Fruit fly (Drosophila melanogaster) whole organism, embryonic: ENCODE results near the gene Srg3.
A peak's percentile ranks its signal among the peaks of the same experiment; 100 is the strongest.

Experiments
- Atf3 ChIP-seq: fragments of 200-800 bp; sonication (Bioruptor generic); optimal IDR thresholded peaks from 3 replicates; lab custom pipeline; 2016; ENCODE audit warnings: missing biosample characterization, missing genetic modification characterization
- Bdp1 ChIP-seq: fragments of 200-800 bp; sonication (Bioruptor generic); optimal IDR thresholded peaks from 3 replicates; lab custom pipeline; 2016; ENCODE audit warnings: missing biosample characterization, missing genetic modification characterization
- CG12071 ChIP-seq: fragments of 200-800 bp; sonication (Bioruptor generic); optimal IDR thresholded peaks from 3 replicates; lab custom pipeline; 2018; ENCODE audit warnings: missing biosample characterization, mild to moderate bottlenecking, missing genetic modification characterization
- CG12942 ChIP-seq: fragments of 200-800 bp; sonication (Bioruptor generic); optimal IDR thresholded peaks from 3 replicates; lab custom pipeline; 2016; ENCODE audit warnings: missing biosample characterization, missing genetic modification characterization
- CG13424 ChIP-seq: fragments of 200-800 bp; sonication (Bioruptor generic); optimal IDR thresholded peaks from 2 replicates; lab custom pipeline; 2019; ENCODE audit warnings: missing biosample characterization, mild to moderate bottlenecking, missing genetic modification characterization, moderate library complexity
- CG14441 ChIP-seq: fragments of 200-800 bp; sonication (Bioruptor generic); IDR thresholded peaks from 2 replicates; pipeline ENCODE4 v1.3.6; 2022; ENCODE audit warnings: missing biosample characterization, missing genetic modification characterization
- CG14667 ChIP-seq: fragments of 200-800 bp; sonication (Bioruptor generic); IDR thresholded peaks from 2 replicates; pipeline ENCODE4 v1.3.6; 2022; ENCODE audit warnings: missing biosample characterization, missing genetic modification characterization
- CG1602 ChIP-seq: fragments of 200-800 bp; sonication (Bioruptor generic); optimal IDR thresholded peaks from 3 replicates; lab custom pipeline; 2016; ENCODE audit warnings: missing biosample characterization, missing genetic modification characterization
- CG17802 ChIP-seq: fragments of 200-800 bp; sonication (Bioruptor generic); optimal IDR thresholded peaks from 2 replicates; lab custom pipeline; 2018; ENCODE audit warnings: missing biosample characterization, mild to moderate bottlenecking, missing genetic modification characterization, moderate library complexity
- CG17829 ChIP-seq: fragments of 200-800 bp; optimal IDR thresholded peaks from 2 replicates; lab custom pipeline; 2019; ENCODE audit warnings: missing biosample characterization, mild to moderate bottlenecking, missing genetic modification characterization, moderate library complexity
- CG2875 ChIP-seq: fragments of 200-800 bp; sonication (Bioruptor generic); optimal IDR thresholded peaks from 2 replicates; lab custom pipeline; 2017; ENCODE audit warnings: missing biosample characterization, mild to moderate bottlenecking, missing genetic modification characterization, missing genetic modification reagents
- CG3065 ChIP-seq: fragments of 200-800 bp; sonication (Bioruptor generic); optimal IDR thresholded peaks from 2 replicates; lab custom pipeline; 2016; ENCODE audit warnings: missing biosample characterization, missing genetic modification characterization
- CG31388 ChIP-seq: fragments of 200-800 bp; sonication (Bioruptor generic); optimal IDR thresholded peaks from 2 replicates; lab custom pipeline; 2016; ENCODE audit warnings: missing biosample characterization, missing genetic modification characterization
- CG3838 ChIP-seq: fragments of 200-800 bp; sonication (Bioruptor generic); optimal IDR thresholded peaks from 3 replicates; lab custom pipeline; 2016; ENCODE audit warnings: missing biosample characterization, missing genetic modification characterization
- CG4360 ChIP-seq: fragments of 200-800 bp; sonication (Bioruptor generic); IDR thresholded peaks from 2 replicates; pipeline ENCODE4 v1.3.6; 2022; ENCODE audit warnings: missing biosample characterization, missing genetic modification characterization
- CG6272 ChIP-seq: fragments of 200-800 bp; sonication (Bioruptor generic); IDR thresholded peaks from 2 replicates; pipeline ENCODE4 v1.3.6; 2022; ENCODE audit warnings: missing biosample characterization, missing genetic modification characterization
- CG6683 ChIP-seq: fragments of 200-800 bp; sonication (Bioruptor generic); optimal IDR thresholded peaks from 2 replicates; lab custom pipeline; 2017; ENCODE audit warnings: missing biosample characterization, mild to moderate bottlenecking, missing genetic modification characterization, missing genetic modification reagents
- CG7357 ChIP-seq: fragments of 200-800 bp; sonication (Bioruptor generic); IDR thresholded peaks from 3 replicates; pipeline ENCODE4 v1.3.6; 2022; ENCODE audit warnings: missing biosample characterization, missing genetic modification characterization
- CG7786 ChIP-seq: fragments of 200-800 bp; sonication (Bioruptor generic); optimal IDR thresholded peaks from 2 replicates; lab custom pipeline; 2016; ENCODE audit warnings: missing biosample characterization, missing genetic modification characterization
- CG7928 ChIP-seq: fragments of 200-800 bp; sonication (Bioruptor generic); optimal IDR thresholded peaks from 2 replicates; lab custom pipeline; 2017; ENCODE audit warnings: missing biosample characterization, mild to moderate bottlenecking, missing genetic modification characterization
- CG8924 ChIP-seq: fragments of 200-800 bp; optimal IDR thresholded peaks from 3 replicates; lab custom pipeline; 2019; ENCODE audit warnings: missing biosample characterization, mild to moderate bottlenecking, missing genetic modification characterization, moderate library complexity
- CG9876 ChIP-seq: fragments of 200-800 bp; sonication (Bioruptor generic); optimal IDR thresholded peaks from 2 replicates; lab custom pipeline; 2016; ENCODE audit warnings: missing biosample characterization, missing genetic modification characterization
- CTCF ChIP-seq: fragments of 200-800 bp; sonication (Bioruptor generic); optimal IDR thresholded peaks from 2 replicates; lab custom pipeline; 2017; ENCODE audit warnings: missing biosample characterization, mild to moderate bottlenecking, missing genetic modification characterization, moderate library complexity
- D19A ChIP-seq: fragments of 200-800 bp; optimal IDR thresholded peaks from 3 replicates; lab custom pipeline; 2019; ENCODE audit warnings: missing biosample characterization, mild to moderate bottlenecking, missing genetic modification characterization, moderate library complexity
- Dbx ChIP-seq: fragments of 200-800 bp; sonication (Bioruptor generic); IDR thresholded peaks from 3 replicates; pipeline ENCODE4 v1.3.6; 2022; ENCODE audit warnings: missing biosample characterization, missing genetic modification characterization
- Dref ChIP-seq: fragments of 200-800 bp; sonication (Bioruptor generic); IDR thresholded peaks from 2 replicates; pipeline ENCODE4 v1.3.6; 2022; ENCODE audit warnings: missing biosample characterization, missing genetic modification characterization
- Ets65A ChIP-seq: fragments of 200-800 bp; sonication (Bioruptor generic); peaks from one replicate; lab custom pipeline; 2016; ENCODE audit warnings: missing biosample characterization, missing genetic modification characterization
- Fer2 ChIP-seq: fragments of 200-800 bp; sonication (Bioruptor generic); optimal IDR thresholded peaks from 2 replicates; lab custom pipeline; 2018; ENCODE audit warnings: missing biosample characterization, mild to moderate bottlenecking, missing genetic modification characterization, moderate library complexity
- Gsc ChIP-seq: fragments of 200-800 bp; sonication (Bioruptor generic); IDR thresholded peaks from 2 replicates; pipeline ENCODE4 v1.3.6; 2022; ENCODE audit warnings: missing biosample characterization, missing genetic modification characterization
- HHEX ChIP-seq: fragments of 200-800 bp; sonication (Bioruptor generic); optimal IDR thresholded peaks from 3 replicates; lab custom pipeline; 2017; ENCODE audit warnings: missing biosample characterization, mild to moderate bottlenecking, missing genetic modification characterization, missing genetic modification reagents
- Hr78 ChIP-seq, 2 experiments: fragments of 200-800 bp in 1 of 2; fragments of >200 bp in 1 of 2; sonication (Bioruptor generic) in 1 of 2; optimal IDR thresholded peaks; 2 replicates each; lab custom pipeline; 2017 to 2019; ENCODE audit warnings: missing biosample characterization in 2 of 2, missing genetic modification characterization in 2 of 2, mild to moderate bottlenecking in 1 of 2, moderate library complexity in 1 of 2
- Med ChIP-seq: fragments of 200-800 bp; sonication (Bioruptor generic); peaks from one replicate; lab custom pipeline; 2016; ENCODE audit warnings: missing biosample characterization, missing genetic modification characterization, mild to moderate bottlenecking, inconsistent platforms, moderate library complexity
- Rx ChIP-seq: fragments of 200-800 bp; sonication (Bioruptor generic); IDR thresholded peaks from 2 replicates; pipeline ENCODE4 v1.3.6; 2022; ENCODE audit warnings: missing biosample characterization, missing genetic modification characterization
- Scr ChIP-seq: fragments of 200-800 bp; sonication (Bioruptor generic); IDR thresholded peaks from 2 replicates; pipeline ENCODE4 v1.3.6; 2022; ENCODE audit warnings: missing biosample characterization, missing genetic modification characterization; ENCODE audit not compliant: partially characterized antibody
- Sox102F ChIP-seq: fragments of 200-800 bp; sonication (Bioruptor generic); optimal IDR thresholded peaks from 2 replicates; lab custom pipeline; 2018; ENCODE audit warnings: missing biosample characterization, mild to moderate bottlenecking, missing genetic modification characterization, moderate library complexity
- Sry-β ChIP-seq: fragments of 200-800 bp; sonication (Bioruptor generic); optimal IDR thresholded peaks from 2 replicates; lab custom pipeline; 2018; ENCODE audit warnings: missing biosample characterization, mild to moderate bottlenecking, missing genetic modification characterization, moderate library complexity
- ara ChIP-seq: fragments of 200-800 bp; sonication (Bioruptor generic); IDR thresholded peaks from 2 replicates; pipeline ENCODE4 v1.3.6; 2022; ENCODE audit warnings: missing biosample characterization, missing genetic modification characterization
- bab2 ChIP-seq: fragments of 200-800 bp; sonication (Bioruptor generic); optimal IDR thresholded peaks from 2 replicates; lab custom pipeline; 2016; ENCODE audit warnings: missing biosample characterization, missing genetic modification characterization
- disco-r ChIP-seq: fragments of 200-800 bp; sonication (Bioruptor generic); optimal IDR thresholded peaks from 2 replicates; lab custom pipeline; 2016; ENCODE audit warnings: missing biosample characterization, missing genetic modification characterization
- en ChIP-seq: fragments of 200-800 bp; sonication (Bioruptor generic); optimal IDR thresholded peaks from 2 replicates; lab custom pipeline; 2016; ENCODE audit warnings: missing biosample characterization, missing genetic modification characterization
- fd64A ChIP-seq: fragments of 200-800 bp; sonication (Bioruptor generic); optimal IDR thresholded peaks from 3 replicates; lab custom pipeline; 2018; ENCODE audit warnings: missing biosample characterization, mild to moderate bottlenecking, missing genetic modification characterization
- gsb ChIP-seq: fragments of 200-800 bp; sonication (Bioruptor generic); IDR thresholded peaks from 2 replicates; pipeline ENCODE4 v1.3.6; 2022; ENCODE audit warnings: missing biosample characterization, missing genetic modification characterization
- kni ChIP-seq: fragments of 200-800 bp; sonication (Bioruptor generic); optimal IDR thresholded peaks from 3 replicates; lab custom pipeline; 2017; ENCODE audit warnings: mild to moderate bottlenecking, missing biosample characterization, missing genetic modification reagents, missing genetic modification characterization
- maf-S ChIP-seq: fragments of 200-800 bp; sonication (Bioruptor generic); optimal IDR thresholded peaks from 2 replicates; lab custom pipeline; 2016; ENCODE audit warnings: missing biosample characterization, missing genetic modification characterization
- nmo ChIP-seq: fragments of 200-800 bp; sonication (Bioruptor generic); optimal IDR thresholded peaks from 2 replicates; lab custom pipeline; 2018; ENCODE audit warnings: missing biosample characterization, mild to moderate bottlenecking, missing genetic modification characterization, moderate library complexity
- oc ChIP-seq: fragments of 200-800 bp; sonication (Bioruptor generic); optimal IDR thresholded peaks from 2 replicates; lab custom pipeline; 2018; ENCODE audit warnings: missing biosample characterization, mild to moderate bottlenecking, missing genetic modification characterization, moderate library complexity
- pros ChIP-seq: fragments of 200-800 bp; sonication (Bioruptor generic); optimal IDR thresholded peaks from 3 replicates; lab custom pipeline; 2019; ENCODE audit warnings: missing biosample characterization, mild to moderate bottlenecking, missing genetic modification characterization, moderate library complexity
- rib ChIP-seq: fragments of 200-800 bp; sonication (Bioruptor generic); IDR thresholded peaks from 2 replicates; pipeline ENCODE4 v1.3.6; 2022; ENCODE audit warnings: missing biosample characterization, missing genetic modification characterization
- so ChIP-seq: fragments of 200-800 bp; sonication (Bioruptor generic); IDR thresholded peaks from 3 replicates; pipeline ENCODE4 v1.3.6; 2022; ENCODE audit warnings: missing biosample characterization, missing genetic modification characterization
- stc ChIP-seq: fragments of 200-800 bp; sonication (Bioruptor generic); IDR thresholded peaks from 2 replicates; pipeline ENCODE4 v1.3.6; 2022; ENCODE audit warnings: missing biosample characterization, missing genetic modification characterization
- tna ChIP-seq: fragments of 200-800 bp; sonication (Bioruptor generic); IDR thresholded peaks from 2 replicates; pipeline ENCODE4 v1.3.6; 2022; ENCODE audit warnings: missing biosample characterization, missing genetic modification characterization; ENCODE audit not compliant: partially characterized antibody
- wek ChIP-seq: fragments of 200-800 bp; sonication (Bioruptor generic); optimal IDR thresholded peaks from 3 replicates; lab custom pipeline; 2018; ENCODE audit warnings: missing biosample characterization, mild to moderate bottlenecking, missing genetic modification characterization, moderate library complexity
- wor ChIP-seq: fragments of 200-800 bp; sonication (Bioruptor generic); IDR thresholded peaks from 2 replicates; pipeline ENCODE4 v1.3.6; 2022; ENCODE audit warnings: missing biosample characterization, missing genetic modification characterization

Gene Srg3

dm6 chr3L:9424528-9424911, 18.5 kb upstream of the Srg3 start (continued):
- no peak for TF ChIP-seq so (GFP tag; lab: Robert Waterston, UW)
- no peak for TF ChIP-seq wor
- TF ChIP-seq Fer2 = no peak
- no peak for TF ChIP-seq kni
- TF ChIP-seq CG31388 (GFP tag; lab: Kevin White, UChicago) = no peak
- TF ChIP-seq Sry-β = no peak
- no peak for TF ChIP-seq Ets65A (GFP tag; lab: Kevin White, UChicago)
- TF ChIP-seq CTCF (GFP tag; lab: Kevin White, UChicago) = no peak
- peak; percentile 62 for TF ChIP-seq Med (GFP tag; lab: Kevin White, UChicago)
- peak; percentile 50 for TF ChIP-seq CG17829
- no peak for TF ChIP-seq gsb (GFP tag; lab: Robert Waterston, UW)
- peak; percentile 1 for TF ChIP-seq nmo (GFP tag; lab: Kevin White, UChicago)
- TF ChIP-seq pros (GFP tag; lab: Kevin White, UChicago) = no peak
- TF ChIP-seq wek (GFP tag; lab: Kevin White, UChicago) = no peak
- TF ChIP-seq CG8924 = peak; percentile 64
- TF ChIP-seq disco-r (GFP tag; lab: Kevin White, UChicago) = no peak
- TF ChIP-seq D19A (tag; lab: Kevin White, UChicago) = peak; percentile 51
- no peak for TF ChIP-seq CG6272
- TF ChIP-seq bab2 = no peak
- no peak for TF ChIP-seq Hr78 (GFP tag; optimal IDR thresholded peaks at IDR 0.05; lab: Kevin White, UChicago)
- peak; percentile 24; the same call in 1 of the 3 replicates for TF ChIP-seq Dbx
- TF ChIP-seq Dref (GFP tag; lab: Robert Waterston, UW) = no peak
- TF ChIP-seq CG14667 (GFP tag; lab: Robert Waterston, UW) = no peak
- no peak for TF ChIP-seq fd64A (GFP tag; lab: Kevin White, UChicago)
- TF ChIP-seq CG17802 (tag; lab: Kevin White, UChicago) = no peak
- no peak for TF ChIP-seq CG4360
- TF ChIP-seq Sox102F (GFP tag; lab: Kevin White, UChicago) = peak; percentile 26
- no peak for TF ChIP-seq Atf3 (GFP tag; lab: Kevin White, UChicago)
- no peak for TF ChIP-seq oc (tag; lab: Kevin White, UChicago)
- no peak for TF ChIP-seq CG2875 (GFP tag; lab: Kevin White, UChicago)
- peak; percentile 5 for TF ChIP-seq CG12071 (GFP tag; lab: Kevin White, UChicago)
- TF ChIP-seq CG7786 (GFP tag; lab: Kevin White, UChicago) = no peak
- 0 out of 2 replicates have a peak, but pooled peaks have one; percentile 11 for TF ChIP-seq stc (GFP tag; lab: Robert Waterston, UW)
- TF ChIP-seq CG14441 (GFP tag; lab: Robert Waterston, UW) = no peak
- TF ChIP-seq CG6683 (GFP tag; lab: Kevin White, UChicago) = peak; percentile 33
- no peak for TF ChIP-seq tna (GFP tag; lab: Robert Waterston, UW)
- TF ChIP-seq CG13424 = peak; percentile 65
- no peak for TF ChIP-seq en (GFP tag; lab: Kevin White, UChicago)
- TF ChIP-seq CG3838 (GFP tag; lab: Kevin White, UChicago) = no peak
- no peak for TF ChIP-seq CG7357 (GFP tag; lab: Robert Waterston, UW)
- TF ChIP-seq maf-S (GFP tag; lab: Kevin White, UChicago) = no peak
- no peak for TF ChIP-seq rib (GFP tag; lab: Robert Waterston, UW)
- no peak for TF ChIP-seq ara (GFP tag; lab: Robert Waterston, UW)
- no peak for TF ChIP-seq CG1602 (GFP tag; lab: Kevin White, UChicago)
- peak; percentile 5 for TF ChIP-seq CG12942
- TF ChIP-seq CG9876 = no peak
- TF ChIP-seq Bdp1 (GFP tag; lab: Kevin White, UChicago) = no peak
- TF ChIP-seq Gsc (GFP tag; lab: Robert Waterston, UW) = no peak
- no peak for TF ChIP-seq CG7928 (GFP tag; lab: Kevin White, UChicago)
- no peak for TF ChIP-seq CG3065 (GFP tag; lab: Kevin White, UChicago)
- no peak for TF ChIP-seq Scr (GFP tag; lab: Robert Waterston, UW)
- TF ChIP-seq Rx (GFP tag; lab: Robert Waterston, UW) = no peak
- peak; percentile 57 for TF ChIP-seq HHEX (GFP tag; lab: Kevin White, UChicago)
